Worm (Caenorhabditis elegans): ENCODE measurements around the gene rbg-1.

ce11 chrX:14964253-14964652 is 19.1 kb upstream of the rbg-1 start, which contains the start of gene rgs-11:
- TF ChIP-seq tbx-37 (GFP tag; conservative IDR thresholded peaks at IDR 0.05), result no peak
- TF ChIP-seq tra-4 (tag; optimal IDR thresholded peaks at IDR 0.05), result no peak
- TF ChIP-seq hmg-4 (GFP tag; optimal IDR thresholded peaks at IDR 0.05), result no peak
- TF ChIP-seq ama-1 (optimal IDR thresholded peaks at IDR 0.05), result no peak
- TF ChIP-seq ceh-13 (GFP tag; optimal IDR thresholded peaks at IDR 0.05), result no peak
- TF ChIP-seq flt-1 (GFP tag; IDR thresholded peaks at IDR 0.05), result no peak
- no peak for TF ChIP-seq hnd-1 (tag; optimal IDR thresholded peaks at IDR 0.05)
- no peak for TF ChIP-seq ceh-36 (tag; optimal IDR thresholded peaks at IDR 0.05)
- no peak for TF ChIP-seq scrt-1 (GFP tag; IDR thresholded peaks at IDR 0.05)
- TF ChIP-seq B0310.2 (tag; optimal IDR thresholded peaks at IDR 0.05), result no peak
- no peak for TF ChIP-seq ets-7 (tag; optimal IDR thresholded peaks at IDR 0.05)
- TF ChIP-seq pes-1 (GFP tag; IDR thresholded peaks at IDR 0.05), result no peak
- no peak for TF ChIP-seq hmbx-1 (tag; optimal IDR thresholded peaks at IDR 0.05)

Measured in whole organism, early embryonic.